Fruit fly (Drosophila melanogaster) whole organism, embryonic: ENCODE data around the gene mask.

ENCODE experiments used
- ATbp ChIP-seq: fragments of 200-800 bp; sonication (Bioruptor generic); optimal IDR thresholded peaks from 2 replicates; lab custom pipeline; 2017; ENCODE audit warnings: missing biosample characterization, mild to moderate bottlenecking, missing genetic modification characterization, missing genetic modification reagents
- Aef1 ChIP-seq: fragments of 200-800 bp; sonication (Bioruptor generic); IDR thresholded peaks from 3 replicates; pipeline ENCODE4 v1.3.6; 2022; ENCODE audit warnings: missing biosample characterization, missing genetic modification characterization
- Atf6 ChIP-seq: fragments of 200-800 bp; sonication (Bioruptor generic); IDR thresholded peaks from 2 replicates; pipeline ENCODE4 v1.3.6; 2022; ENCODE audit warnings: missing biosample characterization, missing genetic modification characterization
- B-H1 ChIP-seq: fragments of 200-800 bp; sonication (Bioruptor generic); IDR thresholded peaks from 3 replicates; pipeline ENCODE4 v1.3.6; 2022; ENCODE audit warnings: missing biosample characterization, missing genetic modification characterization
- CG10274 ChIP-seq: fragments of 200-800 bp; sonication (Bioruptor generic); optimal IDR thresholded peaks from 3 replicates; lab custom pipeline; 2017; ENCODE audit warnings: missing biosample characterization, mild to moderate bottlenecking, missing genetic modification characterization
- CG13775 ChIP-seq: fragments of 200-800 bp; sonication (Bioruptor generic); optimal IDR thresholded peaks from 3 replicates; lab custom pipeline; 2017; ENCODE audit warnings: missing biosample characterization, mild to moderate bottlenecking, missing genetic modification characterization
- CG16863 ChIP-seq: fragments of 200-800 bp; sonication (Bioruptor generic); optimal IDR thresholded peaks from 3 replicates; lab custom pipeline; 2016; ENCODE audit warnings: missing biosample characterization, missing genetic modification characterization
- CG17328 ChIP-seq: fragments of 200-800 bp; sonication (Bioruptor generic); IDR thresholded peaks from 2 replicates; pipeline ENCODE4 v1.3.6; 2022; ENCODE audit warnings: missing biosample characterization, missing genetic modification characterization
- CG2120 ChIP-seq: fragments of 200-800 bp; sonication (Bioruptor generic); optimal IDR thresholded peaks from 3 replicates; lab custom pipeline; 2016; ENCODE audit warnings: missing biosample characterization, missing genetic modification characterization
- CG6272 ChIP-seq: fragments of 200-800 bp; sonication (Bioruptor generic); IDR thresholded peaks from 2 replicates; pipeline ENCODE4 v1.3.6; 2022; ENCODE audit warnings: missing biosample characterization, missing genetic modification characterization
- CG7786 ChIP-seq: fragments of 200-800 bp; sonication (Bioruptor generic); optimal IDR thresholded peaks from 2 replicates; lab custom pipeline; 2016; ENCODE audit warnings: missing biosample characterization, missing genetic modification characterization
- CG8924 ChIP-seq: fragments of 200-800 bp; optimal IDR thresholded peaks from 3 replicates; lab custom pipeline; 2019; ENCODE audit warnings: missing biosample characterization, mild to moderate bottlenecking, missing genetic modification characterization, moderate library complexity
- CG9817 ChIP-seq: fragments of 200-800 bp; sonication (Bioruptor generic); optimal IDR thresholded peaks from 2 replicates; lab custom pipeline; 2018; ENCODE audit warnings: missing biosample characterization, mild to moderate bottlenecking, missing genetic modification characterization, moderate library complexity
- CG9876 ChIP-seq: fragments of 200-800 bp; sonication (Bioruptor generic); optimal IDR thresholded peaks from 2 replicates; lab custom pipeline; 2016; ENCODE audit warnings: missing biosample characterization, missing genetic modification characterization
- CG9932 ChIP-seq: fragments of 200-800 bp; sonication (Bioruptor generic); IDR thresholded peaks from 2 replicates; pipeline ENCODE4 v1.3.6; 2022; ENCODE audit warnings: missing biosample characterization, missing genetic modification characterization
- CHES-1-like ChIP-seq: fragments of 200-800 bp; sonication (Bioruptor generic); optimal IDR thresholded peaks from 2 replicates; lab custom pipeline; 2016; ENCODE audit warnings: missing biosample characterization, missing genetic modification characterization
- D19B ChIP-seq: fragments of 200-800 bp; sonication (Bioruptor generic); optimal IDR thresholded peaks from 2 replicates; lab custom pipeline; 2017; ENCODE audit warnings: missing biosample characterization, mild to moderate bottlenecking, missing genetic modification characterization
- Dp ChIP-seq: fragments of 200-800 bp; sonication (Bioruptor generic); optimal IDR thresholded peaks from 2 replicates; lab custom pipeline; 2018; ENCODE audit warnings: missing biosample characterization, mild to moderate bottlenecking, missing genetic modification characterization, moderate library complexity
- GATAe ChIP-seq: fragments of 200-800 bp; sonication (Bioruptor generic); conservative IDR thresholded peaks from 2 replicates; pipeline ENCODE4 v1.3.6; 2022; ENCODE audit warnings: missing biosample characterization, missing genetic modification characterization
- HHEX ChIP-seq: fragments of 200-800 bp; sonication (Bioruptor generic); optimal IDR thresholded peaks from 3 replicates; lab custom pipeline; 2017; ENCODE audit warnings: missing biosample characterization, mild to moderate bottlenecking, missing genetic modification characterization, missing genetic modification reagents
- Hey ChIP-seq: fragments of 200-800 bp; sonication (Bioruptor generic); optimal IDR thresholded peaks from 3 replicates; lab custom pipeline; 2018; ENCODE audit warnings: missing biosample characterization, mild to moderate bottlenecking, missing genetic modification characterization
- Hr39 ChIP-seq: fragments of >200 bp; optimal IDR thresholded peaks from 2 replicates; lab custom pipeline; 2017
- Hr51 ChIP-seq, 2 experiments: fragments of 200-800 bp; sonication (Bioruptor generic); optimal IDR thresholded peaks; 2 replicates in 1 of 2; 3 replicates in 1 of 2; lab custom pipeline; 2016 to 2018; ENCODE audit warnings: missing biosample characterization in 2 of 2, missing genetic modification characterization in 2 of 2, mild to moderate bottlenecking in 1 of 2, moderate library complexity in 1 of 2
- Lhr ChIP-seq: fragments of 200-800 bp; sonication (Bioruptor generic); optimal IDR thresholded peaks from 3 replicates; lab custom pipeline; 2017; ENCODE audit warnings: mild to moderate bottlenecking, missing biosample characterization, missing genetic modification reagents, missing genetic modification characterization
- Mad ChIP-seq: fragments of 200-800 bp; sonication (Bioruptor generic); optimal IDR thresholded peaks from 2 replicates; lab custom pipeline; 2016; ENCODE audit warnings: missing biosample characterization, missing genetic modification characterization
- Meics ChIP-seq: fragments of 200-800 bp; sonication (Bioruptor generic); optimal IDR thresholded peaks from 2 replicates; lab custom pipeline; 2017; ENCODE audit warnings: missing biosample characterization, mild to moderate bottlenecking, missing genetic modification characterization
- Neu2 ChIP-seq: fragments of 200-800 bp; sonication (Bioruptor generic); optimal IDR thresholded peaks from 3 replicates; lab custom pipeline; 2016; ENCODE audit warnings: missing biosample characterization, missing genetic modification characterization, borderline replicate concordance
- Oaz ChIP-seq: fragments of 200-800 bp; sonication (Bioruptor generic); IDR thresholded peaks from 2 replicates; pipeline ENCODE4 v1.3.6; 2022; ENCODE audit warnings: missing biosample characterization, missing genetic modification characterization
- Pdp1 ChIP-seq, 2 experiments: fragments of 200-800 bp; sonication (Bioruptor generic); optimal IDR thresholded peaks; 3 replicates each; lab custom pipeline; 2016; ENCODE audit warnings: missing biosample characterization in 2 of 2, missing genetic modification characterization in 2 of 2, mild to moderate bottlenecking in 1 of 2, moderate library complexity in 1 of 2
- Sry-δ ChIP-seq: fragments of 200-800 bp; sonication (Bioruptor generic); optimal IDR thresholded peaks from 2 replicates; lab custom pipeline; 2016; ENCODE audit warnings: missing biosample characterization, missing genetic modification characterization
- ato ChIP-seq: fragments of 200-800 bp; sonication (Bioruptor generic); IDR thresholded peaks from 2 replicates; pipeline ENCODE4 v1.3.6; 2022; ENCODE audit warnings: missing biosample characterization, missing genetic modification characterization; ENCODE audit not compliant: partially characterized antibody
- bab2 ChIP-seq: fragments of 200-800 bp; sonication (Bioruptor generic); optimal IDR thresholded peaks from 2 replicates; lab custom pipeline; 2016; ENCODE audit warnings: missing biosample characterization, missing genetic modification characterization
- bbx ChIP-seq: fragments of 200-800 bp; sonication (Bioruptor generic); IDR thresholded peaks from 2 replicates; pipeline ENCODE4 v1.3.6; 2022; ENCODE audit warnings: missing biosample characterization, missing genetic modification characterization; ENCODE audit not compliant: partially characterized antibody
- fd64A ChIP-seq: fragments of 200-800 bp; sonication (Bioruptor generic); optimal IDR thresholded peaks from 3 replicates; lab custom pipeline; 2018; ENCODE audit warnings: missing biosample characterization, mild to moderate bottlenecking, missing genetic modification characterization
- grau ChIP-seq: fragments of 200-800 bp; optimal IDR thresholded peaks from 3 replicates; lab custom pipeline; 2019; ENCODE audit warnings: missing biosample characterization, mild to moderate bottlenecking, missing genetic modification characterization, moderate library complexity
- hbn ChIP-seq: fragments of 200-800 bp; sonication (Bioruptor generic); IDR thresholded peaks from 2 replicates; pipeline ENCODE4 v1.3.6; 2022; ENCODE audit warnings: missing biosample characterization, missing genetic modification characterization; ENCODE audit not compliant: partially characterized antibody
- ind ChIP-seq: fragments of 200-800 bp; sonication (Bioruptor generic); optimal IDR thresholded peaks from 3 replicates; lab custom pipeline; 2016; ENCODE audit warnings: missing biosample characterization, missing genetic modification characterization
- kni ChIP-seq: fragments of 200-800 bp; sonication (Bioruptor generic); optimal IDR thresholded peaks from 3 replicates; lab custom pipeline; 2017; ENCODE audit warnings: mild to moderate bottlenecking, missing biosample characterization, missing genetic modification reagents, missing genetic modification characterization
- lab ChIP-seq: fragments of 200-800 bp; sonication (Bioruptor generic); optimal IDR thresholded peaks from 3 replicates; lab custom pipeline; 2017; ENCODE audit warnings: missing biosample characterization, missing genetic modification characterization, mild to moderate bottlenecking, moderate library complexity, missing genetic modification reagents
- maf-S ChIP-seq: fragments of 200-800 bp; sonication (Bioruptor generic); optimal IDR thresholded peaks from 2 replicates; lab custom pipeline; 2016; ENCODE audit warnings: missing biosample characterization, missing genetic modification characterization
- pb ChIP-seq: fragments of 200-800 bp; sonication (Bioruptor generic); optimal IDR thresholded peaks from 3 replicates; lab custom pipeline; 2016; ENCODE audit warnings: missing biosample characterization, missing genetic modification characterization
- peb ChIP-seq: fragments of 200-800 bp; sonication (Bioruptor generic); IDR thresholded peaks from 2 replicates; pipeline ENCODE4 v1.3.6; 2022; ENCODE audit warnings: missing biosample characterization, missing genetic modification characterization
- pum ChIP-seq: fragments of 200-800 bp; sonication (Bioruptor generic); optimal IDR thresholded peaks from 2 replicates; lab custom pipeline; 2016; ENCODE audit warnings: missing biosample characterization, missing genetic modification characterization
- ro ChIP-seq: fragments of 200-800 bp; sonication (Bioruptor generic); IDR thresholded peaks from 2 replicates; pipeline ENCODE4 v1.3.6; 2022; ENCODE audit warnings: missing biosample characterization, missing genetic modification characterization
- sens-2 ChIP-seq: fragments of 200-800 bp; sonication (Bioruptor generic); IDR thresholded peaks from 2 replicates; pipeline ENCODE4 v1.3.6; 2022; ENCODE audit warnings: missing biosample characterization, missing genetic modification characterization
- sna ChIP-seq: fragments of 200-800 bp; sonication (Bioruptor generic); IDR thresholded peaks from 2 replicates; pipeline ENCODE4 v1.3.6; 2022; ENCODE audit warnings: missing biosample characterization, missing genetic modification characterization; ENCODE audit not compliant: partially characterized antibody
- stwl ChIP-seq: fragments of 200-800 bp; sonication (Bioruptor generic); optimal IDR thresholded peaks from 3 replicates; lab custom pipeline; 2018; ENCODE audit warnings: missing biosample characterization, mild to moderate bottlenecking, missing genetic modification characterization, moderate library complexity
- vvl ChIP-seq: fragments of 200-800 bp; sonication (Bioruptor generic); IDR thresholded peaks from 2 replicates; pipeline ENCODE4 v1.3.6; 2022; ENCODE audit warnings: missing biosample characterization, missing genetic modification characterization
- wor ChIP-seq: fragments of 200-800 bp; sonication (Bioruptor generic); IDR thresholded peaks from 2 replicates; pipeline ENCODE4 v1.3.6; 2022; ENCODE audit warnings: missing biosample characterization, missing genetic modification characterization
- yki ChIP-seq: fragments of >200 bp; optimal IDR thresholded peaks from 3 replicates; lab custom pipeline; 2018

Gene mask

DNA sequence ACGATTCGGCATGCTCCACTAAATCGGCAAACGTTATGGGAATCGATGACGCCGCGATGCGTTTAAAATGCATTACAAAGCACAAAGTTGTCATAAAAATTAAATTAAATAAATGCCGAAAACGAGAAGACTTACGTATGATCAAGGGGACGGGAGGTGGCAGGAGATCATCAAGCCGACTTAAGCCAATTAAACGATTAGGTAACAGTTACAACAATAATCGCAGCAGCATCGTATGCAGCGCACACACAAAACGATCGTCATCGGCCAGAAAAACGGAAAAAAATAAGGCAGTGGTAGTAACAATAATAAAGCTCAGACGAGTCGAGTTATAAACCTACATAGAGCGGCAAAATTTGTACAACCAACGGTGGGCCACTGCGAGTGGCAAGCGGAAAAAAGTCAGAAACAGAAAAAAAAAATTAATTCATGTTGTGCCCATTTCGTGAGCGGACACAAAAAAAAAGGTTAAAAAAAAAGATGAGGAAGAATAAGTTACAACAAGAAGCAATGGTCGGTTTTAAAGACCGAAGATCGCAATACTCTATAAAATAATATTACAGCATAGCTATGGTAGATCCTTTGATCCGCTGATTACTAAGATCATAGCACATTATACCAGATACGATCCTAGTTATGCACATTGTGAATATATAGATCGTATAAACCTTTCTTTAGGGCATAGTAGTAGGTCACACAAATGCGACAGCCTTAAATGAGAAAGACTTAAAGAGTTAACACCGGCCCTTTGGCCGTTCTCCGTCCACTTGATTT, 23.8 kb upstream of the mask start (continued):
- TF ChIP-seq Oaz (GFP tag; lab: Robert Waterston, UW), result peak; percentile 36; the same call in 1 of the 2 replicates
- TF ChIP-seq Meics, result peak; percentile 9
- TF ChIP-seq ato (GFP tag; lab: Robert Waterston, UW), result no peak
- TF ChIP-seq CG17328 (GFP tag; lab: Robert Waterston, UW), result peak; percentile 65
- TF ChIP-seq CG16863 (GFP tag; lab: Kevin White, UChicago), result peak; percentile 4
- no peak for TF ChIP-seq CG13775 (GFP tag; lab: Kevin White, UChicago)
- TF ChIP-seq grau (tag; lab: Kevin White, UChicago), result peak; percentile 47
- TF ChIP-seq sna (GFP tag; lab: Robert Waterston, UW), result no peak
- no peak for TF ChIP-seq CG10274 (GFP tag; lab: Kevin White, UChicago)
- TF ChIP-seq GATAe, result no peak
- no peak for TF ChIP-seq Hey (tag; lab: Kevin White, UChicago)
- no peak for TF ChIP-seq ro (GFP tag; lab: Robert Waterston, UW)
- TF ChIP-seq Mad (GFP tag; lab: Kevin White, UChicago), result no peak
- TF ChIP-seq CG9932, result no peak
- peak; percentile 72 for TF ChIP-seq ATbp (GFP tag; lab: Kevin White, UChicago)
- TF ChIP-seq B-H1 (GFP tag; lab: Robert Waterston, UW), result peak; percentile 14; the same call in 1 of the 3 replicates
- no peak for TF ChIP-seq Hr39 (lab: Kevin White, UChicago)
- TF ChIP-seq stwl, result no peak
- peak; percentile 48 for TF ChIP-seq CG8924 (tag; lab: Kevin White, UChicago)
- no peak for TF ChIP-seq Dp (GFP tag; lab: Kevin White, UChicago)
- TF ChIP-seq Hr51 (GFP tag; optimal IDR thresholded peaks at IDR 0.05; lab: Kevin White, UChicago), result peak in 1 of 2 experiments; percentile 78
- TF ChIP-seq sens-2 (GFP tag; lab: Robert Waterston, UW), result no peak
- no peak for TF ChIP-seq D19B (GFP tag; lab: Kevin White, UChicago)
- TF ChIP-seq Pdp1 (GFP tag; optimal IDR thresholded peaks at IDR 0.05; lab: Kevin White, UChicago), result peak; percentile 16 to 53
- no peak for TF ChIP-seq bbx (GFP tag; lab: Robert Waterston, UW)
- no peak for TF ChIP-seq hbn (GFP tag; lab: Robert Waterston, UW)
- peak; percentile 32 for TF ChIP-seq kni (GFP tag; lab: Kevin White, UChicago)
- TF ChIP-seq fd64A (GFP tag; lab: Kevin White, UChicago), result no peak
- TF ChIP-seq CG2120 (GFP tag; lab: Kevin White, UChicago), result no peak
- peak; percentile 48; the same call in 1 of the 2 replicates for TF ChIP-seq peb (GFP tag; lab: Robert Waterston, UW)
- no peak for TF ChIP-seq CG7786
- peak; percentile 33; the same call in 1 of the 2 replicates for TF ChIP-seq wor
- no peak for TF ChIP-seq Atf6 (GFP tag; lab: Robert Waterston, UW)
- peak; percentile 21 for TF ChIP-seq HHEX
- no peak for TF ChIP-seq CG9876 (GFP tag; lab: Kevin White, UChicago)
- no peak for TF ChIP-seq maf-S (GFP tag; lab: Kevin White, UChicago)
- peak; percentile 0 for TF ChIP-seq pb
- TF ChIP-seq vvl, result peak; percentile 73
- no peak for TF ChIP-seq Sry-δ (GFP tag; lab: Kevin White, UChicago)
- TF ChIP-seq CHES-1-like (GFP tag; lab: Kevin White, UChicago), result no peak
- TF ChIP-seq CG6272 (GFP tag; lab: Robert Waterston, UW), result 0 out of 2 replicates have a peak, but pooled peaks have one; percentile 26
- 0 out of 3 replicates have a peak, but pooled peaks have one; percentile 13 for TF ChIP-seq Aef1 (GFP tag; lab: Robert Waterston, UW)
- TF ChIP-seq yki (lab: Kevin White, UChicago), result no peak
- peak; percentile 49 for TF ChIP-seq CG9817 (tag; lab: Kevin White, UChicago)
- TF ChIP-seq Lhr (GFP tag; lab: Kevin White, UChicago), result no peak
- peak; percentile 15 for TF ChIP-seq ind
- no peak for TF ChIP-seq Neu2 (GFP tag; lab: Kevin White, UChicago)
- no peak for TF ChIP-seq pum (GFP tag; lab: Kevin White, UChicago)
- TF ChIP-seq bab2 (GFP tag; lab: Kevin White, UChicago), result peak; percentile 11
- TF ChIP-seq lab (GFP tag; lab: Kevin White, UChicago), result peak; percentile 53
